Fruit fly (Drosophila melanogaster) S2 (cell line): ENCODE results near the gene clumsy.

Experiments used
- CG8478 ChIP-seq: fragments of >200 bp; optimal IDR thresholded peaks from 2 replicates; lab custom pipeline; 2018
- CTCF ChIP-seq, 2 experiments: fragments of >200 bp; optimal IDR thresholded peaks; 2 replicates each; lab custom pipeline; 2018

DNA sequence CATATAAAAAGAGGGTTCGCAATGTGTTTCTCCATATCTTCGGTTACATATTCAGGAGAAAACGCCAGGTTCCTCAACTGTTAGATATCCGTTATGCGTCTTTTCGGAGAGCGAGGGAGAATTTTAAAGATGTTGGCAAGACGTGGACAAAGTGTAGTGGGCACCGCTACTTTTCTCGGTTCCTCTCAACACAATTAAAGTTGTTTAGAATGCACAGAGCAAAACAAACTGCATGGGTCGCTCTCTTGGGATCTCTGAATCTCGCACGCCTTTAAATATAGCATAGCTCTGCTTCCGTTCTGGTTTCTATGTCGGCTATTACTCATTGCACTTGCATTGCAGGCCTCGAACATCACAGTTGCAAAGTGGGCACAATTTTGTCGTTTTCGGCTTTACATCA is at the start of gene clumsy:
- TF ChIP-seq CG8478 (lab: Kevin White, UChicago), result no peak
- no peak for TF ChIP-seq CTCF (optimal IDR thresholded peaks at IDR 0.05; lab: Kevin White, UChicago)
